Fruit fly (Drosophila melanogaster): ENCODE results near the gene iPLA2-VIA.

The iPLA2-VIA gene

dm6 chr3L:9845980-9846538 is 18.1 kb downstream of the iPLA2-VIA start (continued):
- TF ChIP-seq Hand (GFP tag; optimal IDR thresholded peaks at IDR 0.05), result no peak
- peak in 1 of 2 experiments; percentile 10 for TF ChIP-seq Eip74EF (GFP tag; optimal IDR thresholded peaks at IDR 0.05)
- TF ChIP-seq CG12236 (GFP tag; optimal IDR thresholded peaks at IDR 0.05), result no peak
- TF ChIP-seq CG4424 (GFP tag; optimal IDR thresholded peaks at IDR 0.05), result no peak
- no peak for TF ChIP-seq lov (optimal IDR thresholded peaks at IDR 0.05)
- TF ChIP-seq lov (GFP tag; IDR thresholded peaks at IDR 0.05), result no peak
- TF ChIP-seq hb (GFP tag; IDR thresholded peaks at IDR 0.05; ENCODE audit: partially characterized antibody), result no peak
- no peak for TF ChIP-seq eyg (GFP tag; optimal IDR thresholded peaks at IDR 0.05)
- no peak for TF ChIP-seq Elba2 (GFP tag; optimal IDR thresholded peaks at IDR 0.05)
- no peak for TF ChIP-seq CG10274 (GFP tag; optimal IDR thresholded peaks at IDR 0.05)
- no peak for TF ChIP-seq klu (GFP tag; IDR thresholded peaks at IDR 0.05)
- no peak for TF ChIP-seq Fer2 (tag; optimal IDR thresholded peaks at IDR 0.05)
- TF ChIP-seq CG10321 (GFP tag; IDR thresholded peaks at IDR 0.05), result no peak
- TF ChIP-seq CG8290 (GFP tag; optimal IDR thresholded peaks at IDR 0.05), result no peak
- no peak for TF ChIP-seq CG8290 (tag; optimal IDR thresholded peaks at IDR 0.05)
- TF ChIP-seq Atf6 (GFP tag; IDR thresholded peaks at IDR 0.05), result no peak
- peak; percentile 11 for TF ChIP-seq kni (GFP tag; optimal IDR thresholded peaks at IDR 0.05)
- no peak for TF ChIP-seq Bteb2 (GFP tag; optimal IDR thresholded peaks at IDR 0.05)
- TF ChIP-seq inv (GFP tag; IDR thresholded peaks at IDR 0.05; ENCODE audit: partially characterized antibody), result no peak
- 0 out of 2 replicates have a peak, but pooled peaks have one; percentile 20 for TF ChIP-seq CG14014 (GFP tag; IDR thresholded peaks at IDR 0.05)
- TF ChIP-seq CG10147 (GFP tag; optimal IDR thresholded peaks at IDR 0.05), result no peak
- no peak for TF ChIP-seq Antp (GFP tag; optimal IDR thresholded peaks at IDR 0.05)
- TF ChIP-seq CG8478 (optimal IDR thresholded peaks at IDR 0.05), result no peak

dm6 chr3L:9842043-9842442 is 22.1 kb downstream of the iPLA2-VIA start:
- TF ChIP-seq D19A (tag; optimal IDR thresholded peaks at IDR 0.05) (peak; percentile 60), jigr1 (GFP tag; IDR thresholded peaks at IDR 0.05) (no peak), Tbp (GFP tag; optimal IDR thresholded peaks at IDR 0.05) (no peak), tna (GFP tag; IDR thresholded peaks at IDR 0.05; ENCODE audit: partially characterized antibody) (no peak), CG17568 (GFP tag; optimal IDR thresholded peaks at IDR 0.05) (no peak), Dfd (GFP tag; optimal IDR thresholded peaks at IDR 0.05) (no peak), lbe (GFP tag; optimal IDR thresholded peaks at IDR 0.05) (no peak), CG30020 (tag; optimal IDR thresholded peaks at IDR 0.05) (no peak), zfh2 (GFP tag; optimal IDR thresholded peaks at IDR 0.05) (no peak), CG16779 (GFP tag; IDR thresholded peaks at IDR 0.05) (no peak), CG13296 (GFP tag; optimal IDR thresholded peaks at IDR 0.05) (no peak), Sry-β (GFP tag; optimal IDR thresholded peaks at IDR 0.05) (peak; percentile 51), Six4 (GFP tag; optimal IDR thresholded peaks at IDR 0.05) (no peak), sens (GFP tag) (no peak), CTCF (GFP tag; optimal IDR thresholded peaks at IDR 0.05) (no peak), CG6683 (GFP tag; optimal IDR thresholded peaks at IDR 0.05) (no peak), E2f2 (GFP tag; IDR thresholded peaks at IDR 0.05) (no peak), CG10462 (GFP tag; optimal IDR thresholded peaks at IDR 0.05) (no peak), sr (GFP tag; IDR thresholded peaks at IDR 0.05) (peak; percentile 78; the same call in 1 of the 3 replicates), CG1529 (GFP tag; optimal IDR thresholded peaks at IDR 0.05) (no peak), jing (GFP tag; optimal IDR thresholded peaks at IDR 0.05) (no peak), CG16815 (GFP tag; optimal IDR thresholded peaks at IDR 0.05) (no peak), sima (GFP tag; optimal IDR thresholded peaks at IDR 0.05) (no peak), yki (optimal IDR thresholded peaks at IDR 0.05) (no peak)

Measured in whole organism, embryonic.